Fruit fly (Drosophila melanogaster): Measurements from ENCODE around the gene MtnF.
A peak's percentile ranks its signal among the peaks of the same experiment; 100 is the strongest.

Gene MtnF

dm6 chr3R:24588829-24589638, 45.9 kb downstream of the MtnF start (continued):
- TF ChIP-seq Sox15 (GFP tag; optimal IDR thresholded peaks at IDR 0.05) (no peak), CG9139 (GFP tag; optimal IDR thresholded peaks at IDR 0.05) (no peak), CG10669 (GFP tag; optimal IDR thresholded peaks at IDR 0.05) (no peak), CG8119 (GFP tag; IDR thresholded peaks at IDR 0.05) (no peak), esn (GFP tag; optimal IDR thresholded peaks at IDR 0.05) (no peak), dac (GFP tag; optimal IDR thresholded peaks at IDR 0.05) (no peak), CG32006 (GFP tag; optimal IDR thresholded peaks at IDR 0.05) (no peak)

dm6 chr3R:24586453-24586886, 48.5 kb downstream of the MtnF start:
- TF ChIP-seq Eip78C (GFP tag) (peak; percentile 79), dsx (GFP tag; optimal IDR thresholded peaks at IDR 0.05; ENCODE audit: poor library complexity, severe bottlenecking) (peak; percentile 47), CG1621 (tag; optimal IDR thresholded peaks at IDR 0.05) (peak; percentile 72), dac (GFP tag; optimal IDR thresholded peaks at IDR 0.05) (no peak), Eip75B (GFP tag; optimal IDR thresholded peaks at IDR 0.05) (peak; percentile 70), CG9139 (GFP tag; optimal IDR thresholded peaks at IDR 0.05) (peak; percentile 19), CG10669 (GFP tag; optimal IDR thresholded peaks at IDR 0.05) (no peak), Sox102F (GFP tag; optimal IDR thresholded peaks at IDR 0.05) (peak; percentile 70), CG3032 (tag; optimal IDR thresholded peaks at IDR 0.05) (no peak), lz (GFP tag; optimal IDR thresholded peaks at IDR 0.05) (no peak), topi (GFP tag; optimal IDR thresholded peaks at IDR 0.05) (no peak), CG3919 (GFP tag; optimal IDR thresholded peaks at IDR 0.05) (peak; percentile 29), CG11762 (GFP tag; optimal IDR thresholded peaks at IDR 0.05; ENCODE audit: insufficient read depth) (no peak), esn (GFP tag; optimal IDR thresholded peaks at IDR 0.05) (peak; percentile 41), CG6808 (GFP tag; optimal IDR thresholded peaks at IDR 0.05) (peak; percentile 39), CG16779 (tag; optimal IDR thresholded peaks at IDR 0.05) (peak; percentile 7), CG6854 (GFP tag; optimal IDR thresholded peaks at IDR 0.05) (peak; percentile 72), Sox14 (GFP tag; optimal IDR thresholded peaks at IDR 0.05) (peak; percentile 92), CG6163 (GFP tag; IDR thresholded peaks at IDR 0.05) (no peak), CG34406 (GFP tag; optimal IDR thresholded peaks at IDR 0.05) (peak; percentile 4), ss (GFP tag; optimal IDR thresholded peaks at IDR 0.05) (peak; percentile 53 to 69), Lpt (GFP tag; optimal IDR thresholded peaks at IDR 0.05) (peak; percentile 57)

- no peak for TF ChIP-seq ss (GFP tag; optimal IDR thresholded peaks at IDR 0.05)
- no peak for TF ChIP-seq CG6276 (GFP tag; optimal IDR thresholded peaks at IDR 0.05)
- no peak for TF ChIP-seq Sox15 (GFP tag; optimal IDR thresholded peaks at IDR 0.05)
- no peak for TF ChIP-seq CG11902 (GFP tag; optimal IDR thresholded peaks at IDR 0.05)
- peak; percentile 35 for TF ChIP-seq Sox102F (GFP tag; optimal IDR thresholded peaks at IDR 0.05)
- no peak for TF ChIP-seq CG15336 (GFP tag; IDR thresholded peaks at IDR 0.05)
- peak; percentile 35 for TF ChIP-seq cyc (GFP tag; optimal IDR thresholded peaks at IDR 0.05)
- no peak for TF ChIP-seq Lpt (GFP tag; optimal IDR thresholded peaks at IDR 0.05)
- no peak for TF ChIP-seq Blimp-1 (GFP tag; optimal IDR thresholded peaks at IDR 0.05)
- TF ChIP-seq Eip75B (GFP tag; optimal IDR thresholded peaks at IDR 0.05), result peak; percentile 25
- TF ChIP-seq fkh (GFP tag; optimal IDR thresholded peaks at IDR 0.05), result peak; percentile 91
- TF ChIP-seq CG10669 (GFP tag; optimal IDR thresholded peaks at IDR 0.05), result no peak
- no peak for TF ChIP-seq svp (GFP tag)
- TF ChIP-seq CG6163 (GFP tag; IDR thresholded peaks at IDR 0.05), result no peak
- TF ChIP-seq CG6808 (GFP tag; optimal IDR thresholded peaks at IDR 0.05), result no peak
- TF ChIP-seq pdm3 (GFP tag; optimal IDR thresholded peaks at IDR 0.05), result peak; percentile 49
- TF ChIP-seq Met (GFP tag; optimal IDR thresholded peaks at IDR 0.05), result peak; percentile 31
- no peak for TF ChIP-seq CG7368 (GFP tag; optimal IDR thresholded peaks at IDR 0.05)
- TF ChIP-seq CG8119 (GFP tag; IDR thresholded peaks at IDR 0.05), result no peak
- TF ChIP-seq achi (GFP tag; optimal IDR thresholded peaks at IDR 0.05), result peak; percentile 66
- TF ChIP-seq spab (GFP tag; optimal IDR thresholded peaks at IDR 0.05), result no peak
- TF ChIP-seq CG8632 (GFP tag; optimal IDR thresholded peaks at IDR 0.05), result no peak
- TF ChIP-seq fd85E (GFP tag; optimal IDR thresholded peaks at IDR 0.05), result no peak
- no peak for TF ChIP-seq Eip93F (GFP tag; optimal IDR thresholded peaks at IDR 0.05)
- TF ChIP-seq Hr39 (GFP tag; optimal IDR thresholded peaks at IDR 0.05), result peak; percentile 36
- TF ChIP-seq net (GFP tag; optimal IDR thresholded peaks at IDR 0.05), result no peak
- TF ChIP-seq Gug (GFP tag; IDR thresholded peaks at IDR 0.05), result no peak
- TF ChIP-seq CG11294 (GFP tag; IDR thresholded peaks at IDR 0.05), result no peak
- TF ChIP-seq CG8319 (GFP tag; optimal IDR thresholded peaks at IDR 0.05), result no peak
Observed at dm6 chr3R:24585042-24585698, 49.8 kb downstream of the MtnF start, which contains the start of the genes CG13625 and mld. Gene CG13625 (minus strand): TSS chr3R:24585160. Gene mld (plus strand): TSS chr3R:24585653.

All from whole organism, prepupa.